Fruit fly (Drosophila melanogaster): ENCODE measurements around the gene CG14881.

DNA sequence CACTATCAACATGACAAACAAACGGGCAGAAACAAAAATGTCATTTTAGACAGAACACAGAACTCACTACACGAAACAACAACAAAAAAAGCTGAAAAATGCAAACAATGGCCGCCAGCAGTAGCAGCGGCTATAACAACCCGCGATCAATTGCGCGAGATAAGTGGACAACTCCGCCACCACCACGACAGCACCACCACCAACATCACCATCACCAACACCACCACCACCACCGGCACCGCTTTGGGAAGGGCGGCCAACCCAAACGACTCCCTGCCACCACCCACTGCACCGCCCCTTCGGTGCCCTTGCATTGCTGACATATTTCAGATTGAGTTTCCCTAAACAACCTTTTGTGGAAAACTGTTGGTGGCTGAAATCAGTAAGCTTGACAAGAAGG lies 28.1 kb upstream of the CG14881 start:
- TF ChIP-seq CG31627 (GFP tag; optimal IDR thresholded peaks at IDR 0.05) (no peak), salr (GFP tag; optimal IDR thresholded peaks at IDR 0.05) (no peak), CG4318 (GFP tag; optimal IDR thresholded peaks at IDR 0.05) (no peak), CG6854 (GFP tag; optimal IDR thresholded peaks at IDR 0.05) (no peak), eg (GFP tag; IDR thresholded peaks at IDR 0.05) (no peak)

Measured in whole organism, prepupa.